Fruit fly (Drosophila melanogaster) whole organism, prepupa: ENCODE results near the gene CG33648.

Experiments used
- CG16779 ChIP-seq: fragments of 200-800 bp; sonication (Bioruptor generic); optimal IDR thresholded peaks from 3 replicates; lab custom pipeline; 2017; ENCODE audit warnings: missing biosample characterization, mild to moderate bottlenecking, missing genetic modification characterization
- CG6163 ChIP-seq: fragments of 200-800 bp; sonication (Bioruptor generic); IDR thresholded peaks from 3 replicates; pipeline ENCODE4 v1.3.6; 2022; ENCODE audit warnings: missing biosample characterization, missing genetic modification characterization
- Eip78C ChIP-seq: fragments of 200-800 bp; sonication (Bioruptor generic); peaks from one replicate; lab custom pipeline; 2016; ENCODE audit warnings: missing biosample characterization, missing genetic modification characterization
- Eip93F ChIP-seq: fragments of 200-800 bp; sonication (Bioruptor generic); optimal IDR thresholded peaks from 2 replicates; lab custom pipeline; 2016; ENCODE audit warnings: missing biosample characterization, mild to moderate bottlenecking, missing genetic modification characterization
- cyc ChIP-seq: fragments of 200-800 bp; sonication (Bioruptor generic); optimal IDR thresholded peaks from 3 replicates; lab custom pipeline; 2016; ENCODE audit warnings: missing biosample characterization, missing genetic modification characterization

dm6 chr2L:14506011-14506565 is 18.0 kb upstream of the CG33648 start:
- TF ChIP-seq Eip93F (GFP tag; lab: Kevin White, UChicago), result no peak
- TF ChIP-seq CG6163 (GFP tag; lab: Robert Waterston, UW), result no peak
- no peak for TF ChIP-seq cyc (GFP tag; lab: Kevin White, UChicago)
- no peak for TF ChIP-seq Eip78C (GFP tag; lab: Kevin White, UChicago)
- TF ChIP-seq CG16779 (tag; lab: Kevin White, UChicago), result no peak
